Fruit fly (Drosophila melanogaster): ENCODE measurements around the gene hth.

hth gene

DNA sequence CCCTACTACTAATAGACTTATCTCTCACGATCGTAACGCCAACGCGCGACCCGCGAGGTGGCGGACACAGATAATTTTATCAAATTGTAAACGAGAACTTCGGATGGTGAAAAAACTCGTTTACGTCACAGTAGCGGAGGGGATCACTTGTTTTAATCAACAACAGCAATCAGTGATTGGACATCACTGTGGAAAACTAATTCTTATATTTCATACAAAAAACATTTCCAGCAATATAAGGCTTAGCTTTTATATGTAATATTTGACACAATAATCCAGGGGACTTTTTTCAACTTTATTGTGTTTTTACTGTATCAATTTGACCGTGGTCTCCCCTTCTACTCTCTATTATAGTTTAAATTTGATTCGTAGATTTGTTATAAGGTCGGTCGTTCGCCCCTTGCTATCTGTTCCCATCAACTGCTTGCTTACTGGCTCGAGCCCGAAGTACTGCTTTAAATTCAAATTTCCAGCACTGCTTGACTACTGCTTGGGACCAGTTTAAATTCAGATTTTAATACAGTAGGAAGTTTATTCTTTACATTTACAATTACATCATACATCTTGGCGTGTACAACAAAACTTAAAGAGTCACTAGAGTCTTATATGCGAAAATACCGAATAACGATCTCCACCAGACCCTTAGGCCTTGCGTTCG is 38.0 kb upstream of the hth start, which contains the start of gene CG6465 (continued):
- no peak for TF ChIP-seq CG4617 (GFP tag; optimal IDR thresholded peaks at IDR 0.05; ENCODE audit: borderline replicate concordance)
- TF ChIP-seq toy (GFP tag; IDR thresholded peaks at IDR 0.05): no peak
- TF ChIP-seq Med (GFP tag): peak; percentile 88
- no peak for TF ChIP-seq CG12071 (GFP tag; optimal IDR thresholded peaks at IDR 0.05)
- TF ChIP-seq CG12659 (GFP tag; optimal IDR thresholded peaks at IDR 0.05): peak; percentile 8
- no peak for TF ChIP-seq CG15479 (GFP tag; optimal IDR thresholded peaks at IDR 0.05)
- TF ChIP-seq Camta (GFP tag; optimal IDR thresholded peaks at IDR 0.05): peak; percentile 33
- no peak for TF ChIP-seq CG12104 (GFP tag; optimal IDR thresholded peaks at IDR 0.05)
- no peak for TF ChIP-seq run (tag; optimal IDR thresholded peaks at IDR 0.05)
- no peak for TF ChIP-seq maf-S (GFP tag; optimal IDR thresholded peaks at IDR 0.05)
- peak; percentile 17 for TF ChIP-seq CG10267 (tag; optimal IDR thresholded peaks at IDR 0.05)
- no peak for TF ChIP-seq ind (GFP tag; optimal IDR thresholded peaks at IDR 0.05)
- TF ChIP-seq B-H2 (GFP tag; optimal IDR thresholded peaks at IDR 0.05): peak; percentile 3
- TF ChIP-seq CG3995 (GFP tag; optimal IDR thresholded peaks at IDR 0.05): peak; percentile 52
- TF ChIP-seq CoRest (tag; optimal IDR thresholded peaks at IDR 0.05): peak; percentile 18
- no peak for TF ChIP-seq CG3065 (GFP tag; optimal IDR thresholded peaks at IDR 0.05)
- TF ChIP-seq CG10147 (GFP tag; optimal IDR thresholded peaks at IDR 0.05): no peak
- no peak for TF ChIP-seq CG34224 (GFP tag; IDR thresholded peaks at IDR 0.05; ENCODE audit: partially characterized antibody)

dm6 chr3R:10675101-10675500 is 35.7 kb upstream of the hth start:
- TF ChIP-seq H2.0 (GFP tag; IDR thresholded peaks at IDR 0.05) (no peak), CG12659 (GFP tag; optimal IDR thresholded peaks at IDR 0.05) (peak; percentile 23), CG14710 (tag; optimal IDR thresholded peaks at IDR 0.05) (peak; percentile 68), CG12071 (GFP tag; optimal IDR thresholded peaks at IDR 0.05) (no peak), CG6683 (GFP tag; optimal IDR thresholded peaks at IDR 0.05) (peak; percentile 67), CG10543 (GFP tag; optimal IDR thresholded peaks at IDR 0.05) (peak; percentile 37), BtbVII (GFP tag; optimal IDR thresholded peaks at IDR 0.05) (peak; percentile 24), ATbp (GFP tag; optimal IDR thresholded peaks at IDR 0.05) (no peak), CG1603 (tag; optimal IDR thresholded peaks at IDR 0.05) (peak; percentile 78), Hey (tag; optimal IDR thresholded peaks at IDR 0.05) (no peak), CG14860 (GFP tag; IDR thresholded peaks at IDR 0.05; ENCODE audit: partially characterized antibody) (peak; percentile 55; the same call in 2 of the 3 replicates), Pdp1 (GFP tag; optimal IDR thresholded peaks at IDR 0.05) (peak in 1 of 2 experiments; percentile 18), HLH4C (GFP tag; IDR thresholded peaks at IDR 0.05; ENCODE audit: partially characterized antibody) (peak; percentile 52; the same call in 1 of the 3 replicates), bbx (GFP tag; IDR thresholded peaks at IDR 0.05; ENCODE audit: partially characterized antibody) (peak; percentile 82), Spps (tag; optimal IDR thresholded peaks at IDR 0.05) (peak; percentile 25), CG7839 (tag; optimal IDR thresholded peaks at IDR 0.05) (peak; percentile 30), luna (GFP tag; optimal IDR thresholded peaks at IDR 0.05) (peak; percentile 13), nerfin-1 (tag; optimal IDR thresholded peaks at IDR 0.05) (no peak), CG17829 (tag; optimal IDR thresholded peaks at IDR 0.05) (peak; percentile 62), shn (GFP tag; optimal IDR thresholded peaks at IDR 0.05) (peak; percentile 31), Blimp-1 (GFP tag; optimal IDR thresholded peaks at IDR 0.05) (peak; percentile 17), ash1 (GFP tag; optimal IDR thresholded peaks at IDR 0.05) (peak; percentile 59), CG4854 (GFP tag; optimal IDR thresholded peaks at IDR 0.05) (peak; percentile 28), CG14965 (GFP tag; optimal IDR thresholded peaks at IDR 0.05; ENCODE audit: borderline replicate concordance) (peak; percentile 24), Stat92E (GFP tag; optimal IDR thresholded peaks at IDR 0.05) (peak in 1 of 3 experiments; percentile 41), nmo (GFP tag; optimal IDR thresholded peaks at IDR 0.05) (peak; percentile 53), lbe (GFP tag; optimal IDR thresholded peaks at IDR 0.05) (peak; percentile 47), fu2 (GFP tag; optimal IDR thresholded peaks at IDR 0.05) (peak; percentile 23), sisA (GFP tag; IDR thresholded peaks at IDR 0.05) (no peak), br (optimal IDR thresholded peaks at IDR 0.05) (no peak), CG11504 (tag; optimal IDR thresholded peaks at IDR 0.05) (peak; percentile 69)

Measured in whole organism, embryonic.